Worm (Caenorhabditis elegans) whole organism, L4 larva: ENCODE results near the gene memb-2.

Source experiments
- D1046.2 ChIP-seq: fragments of 200-800 bp; sonication (Bioruptor generic); IDR thresholded peaks from 2 replicates; pipeline ENCODE4 v1.3.6; 2022; ENCODE audit warnings: missing genetic modification characterization, missing compliant biosample characterization
- F10B5.3 ChIP-seq: sonication (generic microtip); optimal IDR thresholded peaks from 2 replicates; lab custom pipeline; 2016; ENCODE audit warnings: mild to moderate bottlenecking, missing genetic modification characterization, missing compliant biosample characterization
- F26F4.8 ChIP-seq: fragments of 200-800 bp; sonication (Bioruptor generic); conservative IDR thresholded peaks from 2 replicates; pipeline ENCODE4 v1.3.6; 2022; ENCODE audit warnings: missing genetic modification characterization, missing compliant biosample characterization
- F49E8.2 ChIP-seq: sonication (generic microtip); optimal IDR thresholded peaks from 2 replicates; lab custom pipeline; 2016; ENCODE audit warnings: missing compliant biosample characterization, mild to moderate bottlenecking, missing genetic modification characterization, borderline replicate concordance
- R02D3.7 ChIP-seq: fragments of 150-350 bp; sonication (generic microtip); optimal IDR thresholded peaks from 3 replicates; lab custom pipeline; 2014; ENCODE audit warnings: missing biosample characterization, missing genetic modification characterization
- T26A8.4 ChIP-seq: fragments of 200-800 bp; sonication (Bioruptor generic); IDR thresholded peaks from 2 replicates; pipeline ENCODE4 v1.3.6; 2022; ENCODE audit warnings: missing genetic modification characterization, missing compliant biosample characterization
- Y5F2A.4 ChIP-seq: fragments of 200-800 bp; sonication (Bioruptor generic); optimal IDR thresholded peaks from 2 replicates; lab custom pipeline; 2018; ENCODE audit warnings: mild to moderate bottlenecking, missing genetic modification characterization, missing compliant biosample characterization
- ZK546.5 ChIP-seq, 2 experiments: sonication (generic microtip); optimal IDR thresholded peaks; 2 replicates each; lab custom pipeline; 2017; ENCODE audit warnings: missing biosample characterization in 2 of 2, missing genetic modification characterization in 2 of 2
- aha-1 ChIP-seq: fragments of 150-350 bp; peaks from one replicate; lab custom pipeline; 2014; ENCODE audit warnings: missing biosample characterization, missing genetic modification characterization
- aly-2 ChIP-seq: sonication (generic microtip); optimal IDR thresholded peaks from 2 replicates; lab custom pipeline; 2018; ENCODE audit warnings: missing biosample characterization, missing genetic modification characterization
- attf-4 ChIP-seq: sonication (generic microtip); optimal IDR thresholded peaks from 3 replicates; lab custom pipeline; 2017; ENCODE audit warnings: missing biosample characterization, missing genetic modification characterization
- ceh-44 ChIP-seq: fragments of 200-800 bp; sonication (Bioruptor generic); IDR thresholded peaks from 2 replicates; pipeline ENCODE4 v1.3.6; 2022; ENCODE audit warnings: missing genetic modification reagents, missing genetic modification characterization, missing compliant biosample characterization
- ceh-62 ChIP-seq: sonication (generic microtip); optimal IDR thresholded peaks from 2 replicates; lab custom pipeline; 2017; ENCODE audit warnings: missing biosample characterization, missing genetic modification characterization
- daf-12 ChIP-seq: fragments of 150-350 bp; optimal IDR thresholded peaks from 2 replicates; lab custom pipeline; 2014; ENCODE audit warnings: missing biosample characterization, missing genetic modification reagents, missing genetic modification characterization
- daf-19 ChIP-seq: fragments of 200-800 bp; sonication (Bioruptor generic); conservative IDR thresholded peaks from 2 replicates; pipeline ENCODE4 v1.3.6; 2022; ENCODE audit warnings: missing genetic modification characterization, missing compliant biosample characterization
- dmd-9 ChIP-seq: fragments of 200-800 bp; sonication (Bioruptor generic); IDR thresholded peaks from 2 replicates; pipeline ENCODE4 v1.3.6; 2022; ENCODE audit warnings: missing genetic modification reagents, missing genetic modification characterization, missing compliant biosample characterization
- dpl-1 ChIP-seq: fragments of 150-350 bp; optimal IDR thresholded peaks from 2 replicates; lab custom pipeline; 2014; ENCODE audit warnings: missing biosample characterization, missing genetic modification reagents, missing genetic modification characterization
- duxl-1 ChIP-seq: sonication (generic microtip); optimal IDR thresholded peaks from 2 replicates; lab custom pipeline; 2016; ENCODE audit warnings: mild to moderate bottlenecking, missing genetic modification characterization, moderate library complexity, missing compliant biosample characterization; ENCODE audit not compliant: poor library complexity
- fkh-10 ChIP-seq: fragments of 150-350 bp; optimal IDR thresholded peaks from 2 replicates; lab custom pipeline; 2014; ENCODE audit warnings: missing biosample characterization, missing genetic modification reagents, missing genetic modification characterization
- fos-1 ChIP-seq: fragments of 150-350 bp; optimal IDR thresholded peaks from 2 replicates; lab custom pipeline; 2014; ENCODE audit warnings: missing biosample characterization, missing genetic modification characterization
- hlh-30 ChIP-seq: sonication (generic microtip); optimal IDR thresholded peaks from 2 replicates; lab custom pipeline; 2017; ENCODE audit warnings: antibody characterized with exemption, mild to moderate bottlenecking, missing genetic modification characterization, missing compliant biosample characterization; ENCODE audit not compliant: insufficient read depth
- lin-29 ChIP-seq: fragments of 200-800 bp; sonication (Bioruptor generic); IDR thresholded peaks from 2 replicates; pipeline ENCODE4 v1.3.6; 2022; ENCODE audit warnings: missing genetic modification reagents, missing genetic modification characterization, missing compliant biosample characterization
- lin-38 ChIP-seq: fragments of 200-800 bp; sonication (Bioruptor generic); IDR thresholded peaks from 2 replicates; pipeline ENCODE4 v1.3.6; 2022; ENCODE audit warnings: missing genetic modification reagents, missing genetic modification characterization, missing compliant biosample characterization
- lir-3 ChIP-seq: sonication (generic microtip); optimal IDR thresholded peaks from 2 replicates; lab custom pipeline; 2016; ENCODE audit warnings: mild to moderate bottlenecking, missing genetic modification characterization, missing compliant biosample characterization
- lsy-2 ChIP-seq, 2 experiments: fragments of 150-350 bp in 1 of 2; sonication (generic microtip) in 1 of 2; optimal IDR thresholded peaks; 2 replicates each; lab custom pipeline; 2014 to 2017; ENCODE audit warnings: missing biosample characterization in 2 of 2, missing genetic modification characterization in 2 of 2
- madf-9 ChIP-seq: fragments of 200-800 bp; sonication (Bioruptor generic); conservative IDR thresholded peaks from 2 replicates; pipeline ENCODE4 v1.3.6; 2022; ENCODE audit warnings: missing genetic modification reagents, missing genetic modification characterization, missing compliant biosample characterization
- mep-1 ChIP-seq: fragments of 150-350 bp; sonication (generic microtip); optimal IDR thresholded peaks from 3 replicates; lab custom pipeline; 2014; ENCODE audit warnings: missing biosample characterization, missing genetic modification characterization
- mes-2 ChIP-seq: sonication (generic microtip); optimal IDR thresholded peaks from 2 replicates; lab custom pipeline; 2016; ENCODE audit warnings: missing genotype, mild to moderate bottlenecking, missing genetic modification characterization, missing compliant biosample characterization; ENCODE audit not compliant: poor library complexity, severe bottlenecking
- nhr-237 ChIP-seq: sonication (generic microtip); optimal IDR thresholded peaks from 2 replicates; lab custom pipeline; 2017; ENCODE audit warnings: missing biosample characterization, missing genetic modification characterization
- nhr-42 ChIP-seq: fragments of 200-800 bp; sonication (Bioruptor generic); IDR thresholded peaks from 2 replicates; pipeline ENCODE4 v1.3.6; 2022; ENCODE audit warnings: missing genetic modification characterization, missing compliant biosample characterization
- nhr-6 ChIP-seq: fragments of 150-350 bp; optimal IDR thresholded peaks from 2 replicates; lab custom pipeline; 2014; ENCODE audit warnings: missing biosample characterization, missing genetic modification characterization
- nhr-76 ChIP-seq: fragments of 150-350 bp; optimal IDR thresholded peaks from 2 replicates; lab custom pipeline; 2014; ENCODE audit warnings: missing biosample characterization, missing genetic modification characterization
- pha-4 ChIP-seq, 2 experiments: fragments of 150-350 bp in 1 of 2; fragments of 200-800 bp in 1 of 2; sonication (Bioruptor generic) in 1 of 2; IDR thresholded peaks in 1 of 2; optimal IDR thresholded peaks in 1 of 2; 2 replicates each; pipeline versions ENCODE4 v1.3.6 to Lab custom; 2014 to 2022; ENCODE audit warnings: missing genetic modification characterization in 2 of 2, missing genetic modification reagents in 2 of 2, missing biosample characterization in 1 of 2, missing compliant biosample characterization in 1 of 2
- php-3 ChIP-seq: fragments of 200-800 bp; sonication (Bioruptor generic); IDR thresholded peaks from 2 replicates; pipeline ENCODE4 v1.3.6; 2022; ENCODE audit warnings: missing genetic modification reagents, missing genetic modification characterization, missing compliant biosample characterization
- saeg-2 ChIP-seq: fragments of 200-800 bp; sonication (Bioruptor generic); IDR thresholded peaks from 2 replicates; pipeline ENCODE4 v1.3.6; 2022; ENCODE audit warnings: missing genetic modification reagents, missing genetic modification characterization, missing compliant biosample characterization
- sdz-12 ChIP-seq: fragments of 200-800 bp; sonication (Bioruptor generic); optimal IDR thresholded peaks from 2 replicates; lab custom pipeline; 2018; ENCODE audit warnings: mild to moderate bottlenecking, missing genetic modification characterization, missing compliant biosample characterization
- skn-1 ChIP-seq: fragments of 150-350 bp; optimal IDR thresholded peaks from 2 replicates; lab custom pipeline; 2014; ENCODE audit warnings: missing biosample characterization, missing genetic modification characterization
- snpc-1.2 ChIP-seq: fragments of 200-800 bp; sonication (Bioruptor generic); IDR thresholded peaks from 2 replicates; pipeline ENCODE4 v1.3.6; 2022; ENCODE audit warnings: missing genetic modification reagents, missing genetic modification characterization, missing compliant biosample characterization
- snpc-4 ChIP-seq: fragments of 150-350 bp; optimal IDR thresholded peaks from 2 replicates; lab custom pipeline; 2014; ENCODE audit warnings: missing biosample characterization, missing genetic modification characterization
- tag-97 ChIP-seq: fragments of 200-800 bp; sonication (Bioruptor generic); IDR thresholded peaks from 2 replicates; pipeline ENCODE4 v1.3.6; 2022; ENCODE audit warnings: missing genetic modification characterization, missing compliant biosample characterization
- unc-62 ChIP-seq, 3 experiments: fragments of 150-350 bp in 1 of 3; sonication (generic microtip); optimal IDR thresholded peaks in 2 of 3; peaks in 1 of 3; 1 replicate in 1 of 3; 2 replicates in 2 of 3; lab custom pipeline; 2014 to 2017; ENCODE audit warnings: missing biosample characterization in 3 of 3, missing genetic modification characterization in 3 of 3, missing genetic modification reagents in 3 of 3, missing genotype in 1 of 3
- vab-7 ChIP-seq: fragments of 200-800 bp; sonication (Bioruptor generic); IDR thresholded peaks from 2 replicates; pipeline ENCODE4 v1.3.6; 2022; ENCODE audit warnings: missing genetic modification reagents, missing genetic modification characterization, missing compliant biosample characterization
- zag-1 ChIP-seq: fragments of 150-350 bp; optimal IDR thresholded peaks from 2 replicates; lab custom pipeline; 2014; ENCODE audit warnings: missing biosample characterization, missing genetic modification characterization
- zfp-2 ChIP-seq: sonication (generic microtip); optimal IDR thresholded peaks from 2 replicates; lab custom pipeline; 2016; ENCODE audit warnings: mild to moderate bottlenecking, missing genetic modification characterization, missing compliant biosample characterization

Gene memb-2

ce11 chrV:5596391-5597030, 23.4 kb downstream of the memb-2 start, which contains the start of gene zhit-1:
Gene zhit-1 (minus strand): TSS chrV:5596551.
- TF ChIP-seq Y5F2A.4 (GFP tag; lab: Kevin White, UChicago) (no peak), unc-62 (GFP tag; optimal IDR thresholded peaks at IDR 0.05 in 1 of 2; lab: Kevin White, UChicago) (no peak), unc-62 (tag; optimal IDR thresholded peaks at IDR 0.05; lab: Kevin White, UChicago) (no peak), ZK546.5 (tag; optimal IDR thresholded peaks at IDR 0.05; lab: Kevin White, UChicago) (no peak), skn-1 (no peak), zag-1 (no peak), attf-4 (tag; lab: Kevin White, UChicago) (no peak), saeg-2 (GFP tag; lab: Robert Waterston, UW) (no peak), fos-1 (no peak), snpc-4 (peak; percentile 6), lsy-2 (tag; optimal IDR thresholded peaks at IDR 0.05; lab: Kevin White, UChicago) (peak in 1 of 2 experiments; percentile 54), ceh-62 (tag; lab: Kevin White, UChicago) (no peak), mep-1 (tag; lab: Kevin White, UChicago) (no peak), hlh-30 (tag; lab: Kevin White, UChicago) (peak; percentile 24), pha-4 (GFP tag; IDR thresholded peaks at IDR 0.05; lab: Robert Waterston, UW) (no peak), pha-4 (tag; optimal IDR thresholded peaks at IDR 0.05; lab: Kevin White, UChicago) (peak; percentile 15), vab-7 (GFP tag; lab: Robert Waterston, UW) (no peak), lir-3 (tag; lab: Kevin White, UChicago) (no peak), T26A8.4 (GFP tag; lab: Robert Waterston, UW) (no peak), sdz-12 (GFP tag; lab: Kevin White, UChicago) (no peak), duxl-1 (tag; lab: Kevin White, UChicago) (no peak), madf-9 (GFP tag; lab: Robert Waterston, UW) (no peak), dpl-1 (GFP tag; lab: Kevin White, UChicago) (peak; percentile 88), zfp-2 (no peak), daf-12 (tag; lab: Kevin White, UChicago) (no peak), mes-2 (tag; lab: Kevin White, UChicago) (peak; percentile 67), aha-1 (tag; lab: Kevin White, UChicago) (peak; percentile 91), nhr-6 (tag; lab: Kevin White, UChicago) (peak; percentile 56), lin-38 (GFP tag; lab: Robert Waterston, UW) (peak; percentile 91), nhr-42 (no peak), F49E8.2 (tag; lab: Kevin White, UChicago) (no peak)
- TF ChIP-seq, all 104 proteins: peak for 9

ce11 chrV:5594315-5594714, 25.6 kb downstream of the memb-2 start, which contains the start of gene crn-2:
Gene crn-2 (plus strand): TSS chrV:5594615.
- TF ChIP-seq dmd-9 (GFP tag; lab: Robert Waterston, UW) (no peak), D1046.2 (GFP tag; lab: Robert Waterston, UW) (no peak), aha-1 (tag; lab: Kevin White, UChicago) (peak; percentile 44), mes-2 (tag; lab: Kevin White, UChicago) (no peak)
- TF ChIP-seq, all 104 proteins: peak for 1

- TF ChIP-seq lin-29 (GFP tag; lab: Robert Waterston, UW) (no peak), zag-1 (no peak), nhr-76 (no peak), aha-1 (tag; lab: Kevin White, UChicago) (no peak), nhr-237 (tag; lab: Kevin White, UChicago) (no peak), attf-4 (tag; lab: Kevin White, UChicago) (no peak), php-3 (no peak), F10B5.3 (tag; lab: Kevin White, UChicago) (no peak), R02D3.7 (tag; lab: Kevin White, UChicago) (no peak), daf-19 (GFP tag; lab: Robert Waterston, UW) (no peak), tag-97 (GFP tag; lab: Robert Waterston, UW) (no peak), daf-12 (tag; lab: Kevin White, UChicago) (no peak), ceh-44 (no peak), F26F4.8 (GFP tag; lab: Robert Waterston, UW) (no peak), fkh-10 (GFP tag; lab: Kevin White, UChicago) (no peak), aly-2 (no peak), lir-3 (tag; lab: Kevin White, UChicago) (no peak), snpc-1.2 (no peak)
Measured at ce11 chrV:5593406-5593805, 26.5 kb downstream of the memb-2 start, which contains the start of gene mrpl-48. Gene mrpl-48 (plus strand): TSS chrV:5593706.
